Worm (Caenorhabditis elegans): ENCODE data around the gene ddl-3.

- TF ChIP-seq fkh-10 (GFP tag; optimal IDR thresholded peaks at IDR 0.05) (peak; percentile 63), nhr-76 (tag; optimal IDR thresholded peaks at IDR 0.05) (peak; percentile 9), fos-1 (tag; optimal IDR thresholded peaks at IDR 0.05) (no peak), elt-2 (tag; optimal IDR thresholded peaks at IDR 0.05) (peak; percentile 46)
Measured at ce11 chrII:14349356-14349923, 5.2 kb upstream of the ddl-3 start, which contains the start of the genes Y54G11A.17, lin-7 and elof-1.

All from whole organism, L3 larva.